Worm (Caenorhabditis elegans) whole organism, midembryonic: ENCODE measurements around the gene clc-24.

Source experiments
- ref-1 ChIP-seq: fragments of 200-800 bp; sonication (Bioruptor generic); conservative IDR thresholded peaks from 2 replicates; pipeline ENCODE4 v1.3.6; 2022; ENCODE audit warnings: missing genetic modification reagents, missing genetic modification characterization, missing compliant biosample characterization
- ztf-23 ChIP-seq: fragments of 200-800 bp; sonication (Bioruptor generic); IDR thresholded peaks from 2 replicates; pipeline ENCODE4 v1.3.6; 2022; ENCODE audit warnings: missing genetic modification reagents, missing genetic modification characterization, missing compliant biosample characterization
- ztf-29 ChIP-seq: fragments of 200-800 bp; sonication (Bioruptor generic); IDR thresholded peaks from 2 replicates; pipeline ENCODE4 v1.3.6; 2022; ENCODE audit warnings: missing genetic modification reagents, missing genetic modification characterization, missing compliant biosample characterization

DNA sequence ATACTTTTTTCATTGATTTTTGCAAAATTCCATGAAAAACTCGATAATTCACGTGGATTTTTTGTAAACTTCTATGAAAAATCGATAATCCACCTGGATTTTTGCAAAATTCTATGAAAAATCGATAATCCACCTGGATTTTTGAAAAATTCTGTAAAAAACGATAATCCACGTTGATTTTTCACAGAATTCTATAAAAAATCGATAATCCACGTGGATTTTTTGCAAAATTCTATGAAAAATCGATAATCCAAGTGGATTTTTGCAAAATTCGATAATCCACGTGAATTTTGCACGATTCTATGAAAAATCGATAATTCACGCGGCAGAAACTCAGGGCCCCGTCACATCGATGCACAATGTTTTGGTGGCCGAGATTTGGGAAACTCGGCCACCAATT lies 48.2 kb downstream of the clc-24 start:
- no peak for TF ChIP-seq ztf-23 (GFP tag; lab: Robert Waterston, UW)
- TF ChIP-seq ztf-29: no peak
- TF ChIP-seq ref-1: no peak
